Worm (Caenorhabditis elegans) whole organism, L1 larva: ENCODE measurements around the gene act-1.

Source experiments
- C16A3.4 ChIP-seq: fragments of 150-350 bp; optimal IDR thresholded peaks from 2 replicates; lab custom pipeline; 2014; ENCODE audit warnings: missing biosample characterization, missing genetic modification characterization
- F16B12.6 ChIP-seq: fragments of 150-350 bp; optimal IDR thresholded peaks from 2 replicates; lab custom pipeline; 2014; ENCODE audit warnings: missing biosample characterization, missing genetic modification characterization
- Y116A8C.19 ChIP-seq: sonication (generic microtip); optimal IDR thresholded peaks from 2 replicates; lab custom pipeline; 2016; ENCODE audit warnings: missing compliant biosample characterization, missing genetic modification characterization, borderline replicate concordance
- aha-1 ChIP-seq: fragments of 150-350 bp; optimal IDR thresholded peaks from 2 replicates; lab custom pipeline; 2014; ENCODE audit warnings: missing biosample characterization, missing genetic modification characterization
- aly-2 ChIP-seq: fragments of 150-350 bp; optimal IDR thresholded peaks from 2 replicates; lab custom pipeline; 2014; ENCODE audit warnings: missing biosample characterization, missing genetic modification characterization
- ama-1 ChIP-seq: fragments of 150-350 bp; optimal IDR thresholded peaks from 2 replicates; lab custom pipeline; 2014
- blmp-1 ChIP-seq: fragments of 150-350 bp; optimal IDR thresholded peaks from 2 replicates; lab custom pipeline; 2014; ENCODE audit warnings: missing biosample characterization, missing genetic modification characterization
- ceh-88 ChIP-seq: fragments of 200-800 bp; sonication (Bioruptor generic); IDR thresholded peaks from 2 replicates; pipeline ENCODE4 v1.3.6; 2022; ENCODE audit warnings: missing genetic modification characterization, missing compliant biosample characterization
- ces-1 ChIP-seq: fragments of 150-350 bp; optimal IDR thresholded peaks from 2 replicates; lab custom pipeline; 2014; ENCODE audit warnings: missing biosample characterization, missing genetic modification reagents, missing genetic modification characterization
- dpl-1 ChIP-seq, 3 experiments: fragments of 150-350 bp in 2 of 3; sonication (generic microtip) in 1 of 3; optimal IDR thresholded peaks; 2 replicates each; lab custom pipeline; 2014 to 2017; ENCODE audit warnings: missing biosample characterization in 3 of 3, missing genetic modification characterization in 3 of 3, missing genetic modification reagents in 3 of 3
- egl-13 ChIP-seq: sonication (generic microtip); optimal IDR thresholded peaks from 2 replicates; lab custom pipeline; 2016; ENCODE audit warnings: missing genotype, missing genetic modification reagents, missing genetic modification characterization, missing compliant biosample characterization
- egl-27 ChIP-seq, 2 experiments: fragments of 150-350 bp in 1 of 2; sonication (generic microtip); optimal IDR thresholded peaks; 3 replicates each; lab custom pipeline; 2017 to 2018; ENCODE audit warnings: missing biosample characterization in 2 of 2, missing genetic modification characterization in 2 of 2, missing genetic modification reagents in 2 of 2
- ets-5 ChIP-seq: fragments of 200-800 bp; sonication (Bioruptor generic); IDR thresholded peaks from 2 replicates; pipeline ENCODE4 v1.3.6; 2022; ENCODE audit warnings: missing genetic modification characterization, missing compliant biosample characterization
- fkh-4 ChIP-seq: sonication (generic microtip); optimal IDR thresholded peaks from 2 replicates; lab custom pipeline; 2016; ENCODE audit warnings: missing compliant biosample characterization, missing genetic modification characterization, borderline replicate concordance
- fkh-8 ChIP-seq: sonication (generic microtip); optimal IDR thresholded peaks from 2 replicates; lab custom pipeline; 2016; ENCODE audit warnings: mild to moderate bottlenecking, missing genetic modification characterization, missing compliant biosample characterization
- fos-1 ChIP-seq: fragments of 150-350 bp; optimal IDR thresholded peaks from 2 replicates; lab custom pipeline; 2014; ENCODE audit warnings: missing biosample characterization, missing genetic modification characterization
- hlh-17 ChIP-seq: fragments of 200-800 bp; sonication (Bioruptor generic); optimal IDR thresholded peaks from 2 replicates; lab custom pipeline; 2018; ENCODE audit warnings: missing genetic modification characterization, mild to moderate bottlenecking, missing compliant biosample characterization, moderate library complexity, borderline replicate concordance
- hpl-2 ChIP-seq: fragments of 150-350 bp; optimal IDR thresholded peaks from 2 replicates; lab custom pipeline; 2014; ENCODE audit warnings: missing biosample characterization, missing genetic modification reagents, missing genetic modification characterization
- irx-1 ChIP-seq: sonication (generic microtip); optimal IDR thresholded peaks from 2 replicates; lab custom pipeline; 2016; ENCODE audit warnings: missing genetic modification characterization, missing compliant biosample characterization
- jun-1 ChIP-seq: fragments of 150-350 bp; optimal IDR thresholded peaks from 2 replicates; lab custom pipeline; 2014; ENCODE audit warnings: missing biosample characterization, missing genetic modification reagents, missing genetic modification characterization
- lin-13 ChIP-seq: fragments of 150-350 bp; optimal IDR thresholded peaks from 2 replicates; lab custom pipeline; 2014; ENCODE audit warnings: missing biosample characterization, missing genetic modification reagents, missing genetic modification characterization
- lin-14 ChIP-seq: fragments of 200-800 bp; sonication (Bioruptor generic); optimal IDR thresholded peaks from 2 replicates; lab custom pipeline; 2018; ENCODE audit warnings: mild to moderate bottlenecking, missing genetic modification characterization, moderate library complexity, missing compliant biosample characterization
- lin-35 ChIP-seq, 2 experiments: fragments of 150-350 bp; optimal IDR thresholded peaks; 2 replicates each; lab custom pipeline; 2014; ENCODE audit warnings: missing biosample characterization in 2 of 2, missing genetic modification characterization in 2 of 2, missing genetic modification reagents in 2 of 2
- lir-3 ChIP-seq: sonication (generic microtip); optimal IDR thresholded peaks from 2 replicates; lab custom pipeline; 2016; ENCODE audit warnings: mild to moderate bottlenecking, missing genetic modification characterization, moderate library complexity, missing compliant biosample characterization; ENCODE audit not compliant: poor library complexity
- lsy-2 ChIP-seq, 2 experiments: fragments of 150-350 bp; optimal IDR thresholded peaks; 2 replicates each; lab custom pipeline; 2014; ENCODE audit warnings: missing biosample characterization in 2 of 2, missing genetic modification characterization in 2 of 2
- mef-2 ChIP-seq: fragments of 150-350 bp; optimal IDR thresholded peaks from 2 replicates; lab custom pipeline; 2014; ENCODE audit warnings: missing biosample characterization, missing genetic modification characterization
- nhr-19 ChIP-seq: fragments of 200-800 bp; sonication (Bioruptor generic); conservative IDR thresholded peaks from 2 replicates; pipeline ENCODE4 v1.3.6; 2022; ENCODE audit warnings: missing genetic modification characterization, missing compliant biosample characterization
- nhr-237 ChIP-seq: fragments of 150-350 bp; optimal IDR thresholded peaks from 2 replicates; lab custom pipeline; 2014; ENCODE audit warnings: missing biosample characterization, missing genetic modification characterization
- nhr-47 ChIP-seq: sonication (generic microtip); optimal IDR thresholded peaks from 2 replicates; lab custom pipeline; 2016; ENCODE audit warnings: mild to moderate bottlenecking, missing genetic modification characterization, moderate library complexity, missing compliant biosample characterization
- nhr-71 ChIP-seq: sonication (generic microtip); optimal IDR thresholded peaks from 2 replicates; lab custom pipeline; 2016; ENCODE audit warnings: mild to moderate bottlenecking, missing genetic modification characterization, moderate library complexity, missing compliant biosample characterization
- nhr-77 ChIP-seq: fragments of 150-350 bp; optimal IDR thresholded peaks from 2 replicates; lab custom pipeline; 2014; ENCODE audit warnings: missing biosample characterization, missing genetic modification characterization
- nhr-84 ChIP-seq: sonication (generic microtip); optimal IDR thresholded peaks from 2 replicates; lab custom pipeline; 2017; ENCODE audit warnings: missing biosample characterization, missing genetic modification characterization
- nhr-85 ChIP-seq: sonication (generic microtip); peaks from one replicate; lab custom pipeline; 2016; ENCODE audit warnings: missing genetic modification characterization, inconsistent platforms, missing compliant biosample characterization
- nhr-90 ChIP-seq: sonication (generic microtip); optimal IDR thresholded peaks from 2 replicates; lab custom pipeline; 2016; ENCODE audit warnings: mild to moderate bottlenecking, missing genetic modification characterization, missing compliant biosample characterization; ENCODE audit not compliant: poor library complexity
- pag-3 ChIP-seq: sonication (generic microtip); optimal IDR thresholded peaks from 2 replicates; lab custom pipeline; 2017; ENCODE audit warnings: missing genetic modification characterization, mild to moderate bottlenecking, missing compliant biosample characterization, antibody characterized with exemption, borderline replicate concordance; ENCODE audit not compliant: insufficient read depth
- pqm-1 ChIP-seq: sonication (generic microtip); optimal IDR thresholded peaks from 3 replicates; lab custom pipeline; 2017; ENCODE audit warnings: missing biosample characterization, missing genetic modification characterization
- skn-1 ChIP-seq: fragments of 150-350 bp; optimal IDR thresholded peaks from 2 replicates; lab custom pipeline; 2014; ENCODE audit warnings: missing biosample characterization, missing genetic modification characterization
- sox-4 ChIP-seq: sonication (generic microtip); optimal IDR thresholded peaks from 2 replicates; lab custom pipeline; 2016; ENCODE audit warnings: missing genetic modification characterization, missing compliant biosample characterization
- sptf-1 ChIP-seq: fragments of 150-350 bp; optimal IDR thresholded peaks from 2 replicates; lab custom pipeline; 2014; ENCODE audit warnings: missing biosample characterization, missing genetic modification characterization
- swsn-7 ChIP-seq: sonication (generic microtip); optimal IDR thresholded peaks from 2 replicates; lab custom pipeline; 2016; ENCODE audit warnings: missing genetic modification characterization, missing compliant biosample characterization
- tlp-1 ChIP-seq: fragments of 150-350 bp; optimal IDR thresholded peaks from 2 replicates; lab custom pipeline; 2014; ENCODE audit warnings: missing biosample characterization, missing genetic modification characterization
- unc-130 ChIP-seq: fragments of 150-350 bp; optimal IDR thresholded peaks from 2 replicates; lab custom pipeline; 2017; ENCODE audit warnings: missing biosample characterization, missing genetic modification characterization, inconsistent platforms
- unc-86 ChIP-seq: sonication (generic microtip); optimal IDR thresholded peaks from 2 replicates; lab custom pipeline; 2016; ENCODE audit warnings: missing genetic modification characterization, missing compliant biosample characterization
- vab-15 ChIP-seq: sonication (generic microtip); optimal IDR thresholded peaks from 2 replicates; lab custom pipeline; 2017; ENCODE audit warnings: missing genotype, mild to moderate bottlenecking, missing genetic modification characterization, missing compliant biosample characterization
- xbp-1 ChIP-seq: sonication (generic microtip); optimal IDR thresholded peaks from 2 replicates; lab custom pipeline; 2016; ENCODE audit warnings: missing genetic modification characterization, missing compliant biosample characterization
- zag-1 ChIP-seq: fragments of 150-350 bp; optimal IDR thresholded peaks from 2 replicates; lab custom pipeline; 2014; ENCODE audit warnings: missing biosample characterization, missing genetic modification characterization
- zip-4 ChIP-seq: fragments of 200-800 bp; sonication (Bioruptor generic); optimal IDR thresholded peaks from 2 replicates; lab custom pipeline; 2018; ENCODE audit warnings: mild to moderate bottlenecking, missing genetic modification characterization, moderate library complexity, missing compliant biosample characterization
- ztf-11 ChIP-seq, 2 experiments: sonication (generic microtip); optimal IDR thresholded peaks; 2 replicates each; lab custom pipeline; 2016 to 2017; ENCODE audit warnings: missing genetic modification characterization in 2 of 2, missing biosample characterization in 1 of 2, missing compliant biosample characterization in 1 of 2
- ztf-4 ChIP-seq: fragments of 150-350 bp; optimal IDR thresholded peaks from 2 replicates; lab custom pipeline; 2014; ENCODE audit warnings: missing biosample characterization, missing genetic modification characterization

act-1 gene

ce11 chrV:11122466-11122865 is 41.6 kb downstream of the act-1 start, which contains the start of gene mboa-2 (continued):
- TF ChIP-seq nhr-90 (tag; lab: Kevin White, UChicago) (peak; percentile 64), lsy-2 (tag; optimal IDR thresholded peaks at IDR 0.05; lab: Kevin White, UChicago) (peak; percentile 29 to 38), mef-2 (tag; lab: Kevin White, UChicago) (no peak), dpl-1 (GFP tag; optimal IDR thresholded peaks at IDR 0.05; lab: Kevin White, UChicago) (no peak), fkh-4 (tag; lab: Kevin White, UChicago) (no peak), ztf-11 (tag; optimal IDR thresholded peaks at IDR 0.05; lab: Kevin White, UChicago) (no peak), nhr-71 (tag; lab: Kevin White, UChicago) (peak; percentile 56), lir-3 (peak; percentile 3), lin-35 (GFP tag; optimal IDR thresholded peaks at IDR 0.05; lab: Kevin White, UChicago) (peak in 1 of 2 experiments; percentile 13), C16A3.4 (tag; lab: Kevin White, UChicago) (no peak), lin-14 (GFP tag; lab: Kevin White, UChicago) (peak; percentile 21), pqm-1 (no peak), Y116A8C.19 (no peak), F16B12.6 (tag; lab: Kevin White, UChicago) (no peak), unc-86 (tag; lab: Kevin White, UChicago) (no peak), hpl-2 (no peak), aly-2 (tag; lab: Kevin White, UChicago) (peak; percentile 45), fkh-8 (tag; lab: Kevin White, UChicago) (no peak), ztf-4 (peak; percentile 2), nhr-84 (tag; lab: Kevin White, UChicago) (no peak), ama-1 (lab: Kevin White, UChicago) (peak; percentile 57), skn-1 (tag; lab: Kevin White, UChicago) (no peak), nhr-19 (peak; percentile 30), swsn-7 (tag; lab: Kevin White, UChicago) (peak; percentile 25), nhr-47 (peak; percentile 16), egl-13 (no peak), tlp-1 (tag; lab: Kevin White, UChicago) (no peak)

ce11 chrV:11123817-11124337 is 43.0 kb downstream of the act-1 start, which contains the start of the genes atp-5 and lmtr-3:
Gene atp-5 (minus strand): TSS chrV:11123867.
Gene lmtr-3 (plus strand): TSS chrV:11124186.
- TF ChIP-seq ztf-4 (no peak), nhr-85 (tag; lab: Kevin White, UChicago) (peak; percentile 88), fos-1 (tag; lab: Kevin White, UChicago) (no peak), aha-1 (tag; lab: Kevin White, UChicago) (no peak), tlp-1 (tag; lab: Kevin White, UChicago) (no peak), nhr-237 (no peak), C16A3.4 (tag; lab: Kevin White, UChicago) (peak; percentile 73), mef-2 (tag; lab: Kevin White, UChicago) (no peak), vab-15 (tag; lab: Kevin White, UChicago) (no peak), blmp-1 (tag; lab: Kevin White, UChicago) (peak; percentile 39), pqm-1 (no peak), egl-27 (tag; optimal IDR thresholded peaks at IDR 0.05; lab: Kevin White, UChicago) (no peak), zag-1 (tag; lab: Kevin White, UChicago) (no peak), nhr-19 (peak; percentile 75), lir-3 (peak; percentile 93), dpl-1 (GFP tag; optimal IDR thresholded peaks at IDR 0.05; lab: Kevin White, UChicago) (peak; percentile 68 to 81 (median 69)), ets-5 (GFP tag; lab: Robert Waterston, UW) (no peak), irx-1 (tag; lab: Kevin White, UChicago) (peak; percentile 79), lin-13 (GFP tag; lab: Kevin White, UChicago) (peak; percentile 59), nhr-47 (peak; percentile 81), hpl-2 (no peak), zip-4 (no peak), sox-4 (tag; lab: Kevin White, UChicago) (peak; percentile 53), aly-2 (tag; lab: Kevin White, UChicago) (no peak), sptf-1 (no peak), hlh-17 (GFP tag; lab: Kevin White, UChicago) (no peak), swsn-7 (tag; lab: Kevin White, UChicago) (peak; percentile 66), xbp-1 (tag; lab: Kevin White, UChicago) (peak; percentile 66), skn-1 (tag; lab: Kevin White, UChicago) (peak; percentile 70), pag-3 (tag; lab: Kevin White, UChicago) (peak; percentile 1), jun-1 (tag; lab: Kevin White, UChicago) (peak; percentile 54), nhr-77 (peak; percentile 16), ceh-88 (GFP tag; lab: Robert Waterston, UW) (no peak), unc-130 (tag; lab: Kevin White, UChicago) (peak; percentile 62), ces-1 (no peak), Y116A8C.19 (no peak)
